Worm (Caenorhabditis elegans): Measurements from ENCODE around the gene cex-1.

ce11 chrII:5449620-5450019 lies 2.1 kb downstream of the cex-1 start:
- TF ChIP-seq ztf-29 (GFP tag; IDR thresholded peaks at IDR 0.05) (no peak), klf-2 (GFP tag; conservative IDR thresholded peaks at IDR 0.05) (no peak), flt-1 (GFP tag; IDR thresholded peaks at IDR 0.05) (no peak), cog-1 (tag; optimal IDR thresholded peaks at IDR 0.05) (no peak), T22C8.4 (GFP tag; IDR thresholded peaks at IDR 0.05) (no peak), ztf-23 (GFP tag; IDR thresholded peaks at IDR 0.05) (no peak), ref-1 (GFP tag; conservative IDR thresholded peaks at IDR 0.05) (no peak)
